Worm (Caenorhabditis elegans): ENCODE results near the gene srx-19.

Gene srx-19

DNA sequence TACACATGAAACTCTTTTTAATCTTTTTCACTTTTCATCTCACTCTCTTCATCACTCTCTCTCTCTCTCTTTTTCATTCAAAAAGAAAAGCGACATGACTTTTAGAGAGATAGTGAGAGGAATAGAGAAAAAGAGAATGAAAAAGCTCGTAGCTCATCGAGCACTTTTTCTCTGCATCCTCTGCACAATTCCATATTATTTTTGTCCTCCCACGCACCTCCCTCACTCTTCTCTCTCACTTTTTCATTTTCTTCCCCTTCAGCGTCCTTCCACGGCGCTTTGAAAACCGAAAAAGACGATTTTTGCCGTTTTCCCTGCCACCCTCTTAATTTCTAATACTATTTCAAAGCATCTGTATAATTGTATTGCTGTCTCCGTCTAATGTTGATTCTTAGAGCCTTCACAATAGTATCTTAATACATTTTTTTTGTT is 34.0 kb upstream of the srx-19 start:
- peak; percentile 8 for TF ChIP-seq elt-2 (tag; optimal IDR thresholded peaks at IDR 0.05)
- no peak for TF ChIP-seq eyg-1 (tag; optimal IDR thresholded peaks at IDR 0.05)
- peak; percentile 32 for TF ChIP-seq lim-6 (tag; optimal IDR thresholded peaks at IDR 0.05)
- no peak for TF ChIP-seq ceh-24 (tag; optimal IDR thresholded peaks at IDR 0.05)
- peak; percentile 64 for TF ChIP-seq unc-42 (tag; optimal IDR thresholded peaks at IDR 0.05)
- TF ChIP-seq ceh-18 (tag; optimal IDR thresholded peaks at IDR 0.05): peak; percentile 83
- TF ChIP-seq pax-1 (tag; optimal IDR thresholded peaks at IDR 0.05): peak; percentile 55
- TF ChIP-seq nfya-1 (tag; optimal IDR thresholded peaks at IDR 0.05): peak; percentile 52
- no peak for TF ChIP-seq syd-9 (tag; optimal IDR thresholded peaks at IDR 0.05)
- no peak for TF ChIP-seq C08G9.2 (tag; optimal IDR thresholded peaks at IDR 0.05)
- TF ChIP-seq ceh-14 (tag; optimal IDR thresholded peaks at IDR 0.05): peak; percentile 50
- TF ChIP-seq tbx-2 (tag; optimal IDR thresholded peaks at IDR 0.05): peak; percentile 58
- TF ChIP-seq ceh-19 (GFP tag; optimal IDR thresholded peaks at IDR 0.05): no peak
- peak; percentile 30 for TF ChIP-seq dve-1 (tag; optimal IDR thresholded peaks at IDR 0.05)
- peak; percentile 85 for TF ChIP-seq unc-55 (GFP tag; optimal IDR thresholded peaks at IDR 0.05)
- peak; percentile 64 for TF ChIP-seq ceh-31 (tag; optimal IDR thresholded peaks at IDR 0.05)
- TF ChIP-seq pros-1 (tag; optimal IDR thresholded peaks at IDR 0.05): no peak
- peak; percentile 29 for TF ChIP-seq ceh-34 (tag; optimal IDR thresholded peaks at IDR 0.05)

DNA sequence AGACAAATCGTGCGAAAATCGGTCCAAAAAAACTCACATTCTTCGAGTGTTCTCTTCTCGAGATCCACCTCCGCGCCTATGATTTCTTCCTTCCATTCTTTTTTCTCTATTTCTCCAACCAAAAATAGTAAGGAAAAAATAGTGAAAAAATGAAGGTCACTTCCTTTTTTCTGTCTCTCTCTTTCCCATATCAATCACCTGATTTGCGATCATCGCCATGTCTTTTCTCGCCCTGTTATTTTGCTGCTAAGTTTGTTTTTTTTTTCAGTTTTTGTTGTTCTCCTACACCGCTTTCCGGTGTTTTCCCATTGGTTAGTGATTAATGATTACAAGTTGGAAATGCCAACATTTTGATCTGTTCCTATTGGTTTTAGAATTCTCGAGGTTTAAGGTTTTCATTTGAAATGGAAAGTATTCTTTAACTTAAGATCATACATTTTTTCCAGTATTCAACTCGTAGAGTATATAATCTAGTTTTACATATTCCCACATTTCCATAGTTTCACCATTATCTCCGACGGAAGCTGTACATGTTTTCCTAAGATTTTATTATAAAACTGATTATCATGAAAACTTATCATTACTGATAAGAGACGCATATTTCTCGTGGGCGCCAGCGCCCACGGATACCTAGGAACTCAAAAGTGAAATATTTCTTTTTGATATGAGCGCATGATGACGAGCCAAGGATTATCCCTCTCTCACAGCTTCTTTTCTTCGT is 31.3 kb upstream of the srx-19 start:
- no peak for TF ChIP-seq unc-42 (tag; optimal IDR thresholded peaks at IDR 0.05)
- no peak for TF ChIP-seq elt-2 (tag; optimal IDR thresholded peaks at IDR 0.05)
- TF ChIP-seq nhr-232 (tag; optimal IDR thresholded peaks at IDR 0.05): no peak
- TF ChIP-seq lin-11 (tag; optimal IDR thresholded peaks at IDR 0.05): no peak
- no peak for TF ChIP-seq mec-3 (tag; optimal IDR thresholded peaks at IDR 0.05; ENCODE audit: borderline replicate concordance)
- no peak for TF ChIP-seq ceh-6 (GFP tag; optimal IDR thresholded peaks at IDR 0.05)
- no peak for TF ChIP-seq hlh-8 (tag; optimal IDR thresholded peaks at IDR 0.05)
- no peak for TF ChIP-seq hlh-13 (GFP tag; optimal IDR thresholded peaks at IDR 0.05)
- TF ChIP-seq che-1 (tag; optimal IDR thresholded peaks at IDR 0.05): no peak
- no peak for TF ChIP-seq hlh-30 (tag; optimal IDR thresholded peaks at IDR 0.05; ENCODE audit: insufficient read depth)
- no peak for TF ChIP-seq ama-1 (optimal IDR thresholded peaks at IDR 0.05)
- TF ChIP-seq fkh-6 (tag; optimal IDR thresholded peaks at IDR 0.05): no peak
- no peak for TF ChIP-seq ceh-34 (tag; optimal IDR thresholded peaks at IDR 0.05)
- TF ChIP-seq pax-1 (tag; optimal IDR thresholded peaks at IDR 0.05): no peak
- TF ChIP-seq sox-4 (tag; optimal IDR thresholded peaks at IDR 0.05): no peak
- TF ChIP-seq K09A11.1 (tag; optimal IDR thresholded peaks at IDR 0.05; ENCODE audit: insufficient read depth): no peak
- TF ChIP-seq ztf-16 (tag; optimal IDR thresholded peaks at IDR 0.05): no peak

DNA sequence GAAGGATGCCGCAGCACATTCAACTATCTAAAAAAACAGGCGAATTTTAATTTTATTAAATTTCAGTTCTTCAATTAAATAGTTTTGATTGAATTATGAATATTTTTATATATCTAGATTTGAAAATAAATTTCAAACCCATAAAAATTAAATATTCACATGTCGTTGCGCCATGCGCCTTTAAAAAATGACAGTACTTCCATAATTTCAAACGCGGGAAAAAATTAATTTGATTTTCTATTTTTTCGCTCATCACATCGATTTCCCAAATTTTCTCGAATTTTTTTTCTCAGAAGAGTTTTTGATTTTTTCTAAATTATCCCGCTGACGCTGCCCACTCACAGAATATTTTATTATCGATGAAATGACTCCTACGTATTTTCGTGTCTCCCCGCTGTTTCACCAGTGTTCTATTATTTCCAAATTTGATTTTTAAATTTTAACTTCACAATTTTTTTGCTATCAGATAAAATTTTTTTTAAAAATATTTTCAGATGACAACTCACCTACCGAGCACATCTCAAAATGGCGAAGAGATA is 30.5 kb upstream of the srx-19 start, which contains the start of gene lip-1:
Gene lip-1, plus strand, starts transcription at position 489 of the 539 bp plus-strand sequence.
- TF ChIP-seq mec-3 (tag; optimal IDR thresholded peaks at IDR 0.05; ENCODE audit: borderline replicate concordance) (no peak), hlh-6 (tag; optimal IDR thresholded peaks at IDR 0.05) (no peak), ceh-45 (GFP tag; IDR thresholded peaks at IDR 0.05) (no peak), ref-2 (tag; optimal IDR thresholded peaks at IDR 0.05) (no peak), hlh-15 (tag; optimal IDR thresholded peaks at IDR 0.05) (no peak), madf-2 (tag; optimal IDR thresholded peaks at IDR 0.05) (no peak), che-1 (tag; optimal IDR thresholded peaks at IDR 0.05) (no peak), unc-55 (GFP tag; optimal IDR thresholded peaks at IDR 0.05) (no peak), sdc-2 (tag; optimal IDR thresholded peaks at IDR 0.05) (no peak), npax-4 (tag; optimal IDR thresholded peaks at IDR 0.05) (no peak), ceh-31 (tag; optimal IDR thresholded peaks at IDR 0.05) (no peak), T23F11.4 (GFP tag; optimal IDR thresholded peaks at IDR 0.05) (no peak), lim-6 (tag; optimal IDR thresholded peaks at IDR 0.05) (no peak), ceh-48 (tag; optimal IDR thresholded peaks at IDR 0.05) (no peak), sox-2 (GFP tag; IDR thresholded peaks at IDR 0.05) (no peak), ceh-24 (tag; optimal IDR thresholded peaks at IDR 0.05) (no peak), ceh-14 (tag; optimal IDR thresholded peaks at IDR 0.05) (no peak), unc-3 (GFP tag; conservative IDR thresholded peaks at IDR 0.05) (no peak), unc-3 (tag; optimal IDR thresholded peaks at IDR 0.05) (no peak)
